Fruit fly (Drosophila melanogaster) Kc167 (cell line): ENCODE measurements around the gene Acn.

ENCODE experiments used
- Myc ChIP-seq: fragments of >200 bp; optimal IDR thresholded peaks from 2 replicates; lab custom pipeline; 2017; ENCODE audit warnings: missing external identifiers
- h ChIP-seq: fragments of >200 bp; optimal IDR thresholded peaks from 3 replicates; lab custom pipeline; 2018; ENCODE audit warnings: missing external identifiers
- insv ChIP-seq: fragments of >200 bp; optimal IDR thresholded peaks from 3 replicates; lab custom pipeline; 2018; ENCODE audit warnings: missing external identifiers
- psq ChIP-seq: fragments of >200 bp; optimal IDR thresholded peaks from 2 replicates; lab custom pipeline; 2017; ENCODE audit warnings: missing external identifiers
- ttk ChIP-seq: sonication (Bioruptor generic); optimal IDR thresholded peaks from 2 replicates; lab custom pipeline; 2017; ENCODE audit warnings: missing external identifiers

DNA sequence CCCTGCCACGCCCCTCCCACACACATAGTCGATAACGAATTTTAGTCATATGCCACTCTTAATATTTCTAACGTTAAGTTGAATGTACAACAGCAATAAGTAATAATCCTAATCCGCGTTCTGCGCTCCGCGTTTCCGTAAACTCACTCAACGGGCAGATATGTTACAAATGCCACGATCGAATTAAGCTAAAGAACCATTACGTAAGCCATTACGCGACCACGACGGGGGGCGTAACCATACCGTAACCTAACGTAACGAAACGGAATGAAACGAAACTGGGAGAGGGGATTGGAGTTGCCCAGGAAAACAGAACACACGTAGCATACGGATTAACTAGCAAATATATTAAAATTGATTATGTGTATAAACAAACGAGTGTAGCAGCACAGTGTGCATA, 12.6 kb downstream of the Acn start:
- TF ChIP-seq h (lab: Kevin White, UChicago) (no peak), insv (no peak), ttk (lab: Kevin White, UChicago) (no peak), Myc (no peak), psq (lab: Kevin White, UChicago) (no peak)
